Fruit fly (Drosophila melanogaster) whole organism, embryonic: ENCODE results near the gene drongo.

Source experiments
- Asciz ChIP-seq: fragments of 200-800 bp; sonication (Bioruptor generic); optimal IDR thresholded peaks from 2 replicates; lab custom pipeline; 2017; ENCODE audit warnings: missing biosample characterization, mild to moderate bottlenecking, missing genetic modification characterization, missing genetic modification reagents
- Atf3 ChIP-seq: fragments of 200-800 bp; sonication (Bioruptor generic); optimal IDR thresholded peaks from 3 replicates; lab custom pipeline; 2016; ENCODE audit warnings: missing biosample characterization, missing genetic modification characterization
- BEAF-32 ChIP-seq: fragments of 200-800 bp; sonication (Bioruptor generic); optimal IDR thresholded peaks from 3 replicates; lab custom pipeline; 2017; ENCODE audit warnings: missing biosample characterization, missing genetic modification characterization, mild to moderate bottlenecking, moderate library complexity, missing genetic modification reagents
- Bdp1 ChIP-seq: fragments of 200-800 bp; sonication (Bioruptor generic); optimal IDR thresholded peaks from 3 replicates; lab custom pipeline; 2016; ENCODE audit warnings: missing biosample characterization, missing genetic modification characterization
- CG10147 ChIP-seq: fragments of 200-800 bp; sonication (Bioruptor generic); optimal IDR thresholded peaks from 2 replicates; lab custom pipeline; 2019; ENCODE audit warnings: missing biosample characterization, mild to moderate bottlenecking, missing genetic modification characterization, moderate library complexity
- CG10366 ChIP-seq: fragments of 200-800 bp; sonication (Bioruptor generic); IDR thresholded peaks from 2 replicates; pipeline ENCODE4 v1.3.6; 2022; ENCODE audit warnings: missing biosample characterization, missing genetic modification characterization
- CG10543 ChIP-seq: fragments of 200-800 bp; sonication (Bioruptor generic); optimal IDR thresholded peaks from 3 replicates; lab custom pipeline; 2017; ENCODE audit warnings: missing biosample characterization, mild to moderate bottlenecking, missing genetic modification characterization, moderate library complexity
- CG10565 ChIP-seq: fragments of 200-800 bp; sonication (Bioruptor generic); optimal IDR thresholded peaks from 3 replicates; lab custom pipeline; 2016; ENCODE audit warnings: missing biosample characterization, mild to moderate bottlenecking, missing genetic modification characterization
- CG11085 ChIP-seq: fragments of 200-800 bp; sonication (Bioruptor generic); IDR thresholded peaks from 2 replicates; pipeline ENCODE4 v1.3.6; 2022; ENCODE audit warnings: missing biosample characterization, missing genetic modification characterization
- CG11093 ChIP-seq: fragments of 200-800 bp; sonication (Bioruptor generic); IDR thresholded peaks from 3 replicates; pipeline ENCODE4 v1.3.6; 2022; ENCODE audit warnings: missing biosample characterization, missing genetic modification characterization
- CG11504 ChIP-seq: fragments of 200-800 bp; sonication (Bioruptor generic); optimal IDR thresholded peaks from 3 replicates; lab custom pipeline; 2019; ENCODE audit warnings: missing biosample characterization, mild to moderate bottlenecking, missing genetic modification characterization, moderate library complexity
- CG12104 ChIP-seq: fragments of 200-800 bp; sonication (Bioruptor generic); optimal IDR thresholded peaks from 3 replicates; lab custom pipeline; 2016; ENCODE audit warnings: missing biosample characterization, missing genetic modification characterization
- CG15479 ChIP-seq: fragments of 200-800 bp; sonication (Bioruptor generic); optimal IDR thresholded peaks from 3 replicates; lab custom pipeline; 2019; ENCODE audit warnings: missing biosample characterization, mild to moderate bottlenecking, missing genetic modification characterization, moderate library complexity
- CG1603 ChIP-seq: fragments of 200-800 bp; sonication (Bioruptor generic); optimal IDR thresholded peaks from 2 replicates; lab custom pipeline; 2019; ENCODE audit warnings: missing biosample characterization, mild to moderate bottlenecking, missing genetic modification characterization, moderate library complexity
- CG17385 ChIP-seq: fragments of 200-800 bp; sonication (Bioruptor generic); optimal IDR thresholded peaks from 3 replicates; lab custom pipeline; 2018; ENCODE audit warnings: missing biosample characterization, mild to moderate bottlenecking, missing genetic modification characterization
- CG17612 ChIP-seq: fragments of 200-800 bp; sonication (Bioruptor generic); IDR thresholded peaks from 2 replicates; pipeline ENCODE4 v1.3.6; 2022; ENCODE audit warnings: missing biosample characterization, missing genetic modification characterization
- CG2678 ChIP-seq: fragments of 200-800 bp; sonication (Bioruptor generic); optimal IDR thresholded peaks from 3 replicates; lab custom pipeline; 2019; ENCODE audit warnings: missing biosample characterization, mild to moderate bottlenecking, missing genetic modification characterization, moderate library complexity
- CG30020 ChIP-seq: fragments of 200-800 bp; optimal IDR thresholded peaks from 2 replicates; lab custom pipeline; 2019; ENCODE audit warnings: missing biosample characterization, mild to moderate bottlenecking, missing genetic modification characterization, moderate library complexity
- CG31441 ChIP-seq: fragments of 200-800 bp; sonication (Bioruptor generic); IDR thresholded peaks from 2 replicates; pipeline ENCODE4 v1.3.6; 2022; ENCODE audit warnings: missing biosample characterization, missing genetic modification characterization
- CG34422 ChIP-seq: fragments of 200-800 bp; sonication (Bioruptor generic); IDR thresholded peaks from 3 replicates; pipeline ENCODE4 v1.3.6; 2022; ENCODE audit warnings: missing biosample characterization, missing genetic modification characterization
- CG4707 ChIP-seq: fragments of 200-800 bp; sonication (Bioruptor generic); optimal IDR thresholded peaks from 2 replicates; lab custom pipeline; 2018; ENCODE audit warnings: missing biosample characterization, mild to moderate bottlenecking, missing genetic modification characterization, moderate library complexity
- CG6654 ChIP-seq: fragments of 200-800 bp; sonication (Bioruptor generic); optimal IDR thresholded peaks from 2 replicates; lab custom pipeline; 2017; ENCODE audit warnings: missing biosample characterization, mild to moderate bottlenecking, missing genetic modification characterization
- CG7963 ChIP-seq: fragments of 200-800 bp; sonication (Bioruptor generic); IDR thresholded peaks from 3 replicates; pipeline ENCODE4 v1.3.6; 2022; ENCODE audit warnings: missing biosample characterization, missing genetic modification characterization; ENCODE audit not compliant: partially characterized antibody
- CG8765 ChIP-seq: fragments of 200-800 bp; sonication (Bioruptor generic); IDR thresholded peaks from 2 replicates; pipeline ENCODE4 v1.3.6; 2022; ENCODE audit warnings: missing biosample characterization, missing genetic modification characterization
- D ChIP-seq, 2 experiments: fragments of 200-800 bp in 1 of 2; fragments of >200 bp in 1 of 2; sonication (Bioruptor generic) in 1 of 2; optimal IDR thresholded peaks; 2 replicates in 1 of 2; 3 replicates in 1 of 2; lab custom pipeline; 2017; ENCODE audit warnings: mild to moderate bottlenecking in 1 of 2, missing biosample characterization in 1 of 2, missing genetic modification characterization in 1 of 2, missing genetic modification reagents in 1 of 2
- D19B ChIP-seq: fragments of 200-800 bp; sonication (Bioruptor generic); optimal IDR thresholded peaks from 2 replicates; lab custom pipeline; 2017; ENCODE audit warnings: missing biosample characterization, mild to moderate bottlenecking, missing genetic modification characterization
- HmgD ChIP-seq: fragments of 200-800 bp; sonication (Bioruptor generic); optimal IDR thresholded peaks from 3 replicates; lab custom pipeline; 2016; ENCODE audit warnings: missing biosample characterization, missing genetic modification characterization
- Hr39 ChIP-seq: fragments of >200 bp; optimal IDR thresholded peaks from 2 replicates; lab custom pipeline; 2017
- Lpt ChIP-seq: fragments of >200 bp; optimal IDR thresholded peaks from 2 replicates; lab custom pipeline; 2018; ENCODE audit warnings: missing biosample characterization, missing genetic modification characterization
- MESR4 ChIP-seq: fragments of 200-800 bp; sonication (Bioruptor generic); optimal IDR thresholded peaks from 2 replicates; lab custom pipeline; 2018; ENCODE audit warnings: missing biosample characterization, mild to moderate bottlenecking, missing genetic modification characterization, moderate library complexity
- Side ChIP-seq: fragments of 200-800 bp; sonication (Bioruptor generic); optimal IDR thresholded peaks from 2 replicates; lab custom pipeline; 2016; ENCODE audit warnings: missing biosample characterization, missing genetic modification characterization
- Sox100B ChIP-seq: fragments of 200-800 bp; sonication (Bioruptor generic); optimal IDR thresholded peaks from 3 replicates; lab custom pipeline; 2018; ENCODE audit warnings: missing biosample characterization, mild to moderate bottlenecking, missing genetic modification characterization
- al ChIP-seq: fragments of 200-800 bp; sonication (Bioruptor generic); IDR thresholded peaks from 2 replicates; pipeline ENCODE4 v1.3.6; 2022; ENCODE audit warnings: missing biosample characterization, missing genetic modification characterization
- btn ChIP-seq: fragments of 200-800 bp; sonication (Bioruptor generic); optimal IDR thresholded peaks from 2 replicates; lab custom pipeline; 2016; ENCODE audit warnings: missing biosample characterization, missing genetic modification characterization
- cad ChIP-seq: fragments of >200 bp; optimal IDR thresholded peaks from 2 replicates; lab custom pipeline; 2017; ENCODE audit warnings: missing biosample characterization, missing genetic modification characterization
- chm ChIP-seq: fragments of 200-800 bp; sonication (Bioruptor generic); IDR thresholded peaks from 2 replicates; pipeline ENCODE4 v1.3.6; 2022; ENCODE audit warnings: missing biosample characterization, missing genetic modification characterization
- croc ChIP-seq: fragments of 200-800 bp; sonication (Bioruptor generic); conservative IDR thresholded peaks from 3 replicates; pipeline ENCODE4 v1.3.6; 2022; ENCODE audit warnings: missing biosample characterization, missing genetic modification characterization
- fd64A ChIP-seq: fragments of 200-800 bp; sonication (Bioruptor generic); optimal IDR thresholded peaks from 3 replicates; lab custom pipeline; 2018; ENCODE audit warnings: missing biosample characterization, mild to moderate bottlenecking, missing genetic modification characterization
- fru ChIP-seq: fragments of >200 bp; optimal IDR thresholded peaks from 2 replicates; lab custom pipeline; 2017
- gfzf ChIP-seq: fragments of 200-800 bp; sonication (Bioruptor generic); optimal IDR thresholded peaks from 2 replicates; lab custom pipeline; 2016; ENCODE audit warnings: missing biosample characterization, mild to moderate bottlenecking, missing genetic modification characterization, moderate library complexity
- inv ChIP-seq: fragments of 200-800 bp; sonication (Bioruptor generic); IDR thresholded peaks from 2 replicates; pipeline ENCODE4 v1.3.6; 2022; ENCODE audit warnings: missing biosample characterization, missing genetic modification characterization; ENCODE audit not compliant: partially characterized antibody
- knrl ChIP-seq: fragments of 200-800 bp; sonication (Bioruptor generic); IDR thresholded peaks from 3 replicates; pipeline ENCODE4 v1.3.6; 2022; ENCODE audit warnings: missing biosample characterization, missing genetic modification characterization; ENCODE audit not compliant: partially characterized antibody
- lab ChIP-seq: fragments of 200-800 bp; sonication (Bioruptor generic); optimal IDR thresholded peaks from 3 replicates; lab custom pipeline; 2017; ENCODE audit warnings: missing biosample characterization, missing genetic modification characterization, mild to moderate bottlenecking, moderate library complexity, missing genetic modification reagents
- lilli ChIP-seq: fragments of 200-800 bp; sonication (Bioruptor generic); optimal IDR thresholded peaks from 3 replicates; lab custom pipeline; 2016; ENCODE audit warnings: missing biosample characterization, missing genetic modification characterization
- nmo ChIP-seq: fragments of 200-800 bp; sonication (Bioruptor generic); optimal IDR thresholded peaks from 2 replicates; lab custom pipeline; 2018; ENCODE audit warnings: missing biosample characterization, mild to moderate bottlenecking, missing genetic modification characterization, moderate library complexity
- scrt ChIP-seq: fragments of 200-800 bp; sonication (Bioruptor generic); optimal IDR thresholded peaks from 2 replicates; lab custom pipeline; 2018; ENCODE audit warnings: missing biosample characterization, mild to moderate bottlenecking, missing genetic modification characterization, moderate library complexity
- sens ChIP-seq: fragments of 200-800 bp; sonication (Bioruptor generic); peaks from one replicate; lab custom pipeline; 2016; ENCODE audit warnings: missing biosample characterization, missing genetic modification characterization
- ssp ChIP-seq: fragments of 200-800 bp; sonication (Bioruptor generic); IDR thresholded peaks from 2 replicates; pipeline ENCODE4 v1.3.6; 2022; ENCODE audit warnings: missing biosample characterization, missing genetic modification characterization
- stc ChIP-seq: fragments of 200-800 bp; sonication (Bioruptor generic); IDR thresholded peaks from 2 replicates; pipeline ENCODE4 v1.3.6; 2022; ENCODE audit warnings: missing biosample characterization, missing genetic modification characterization
- toy ChIP-seq: fragments of 200-800 bp; sonication (Bioruptor generic); IDR thresholded peaks from 2 replicates; pipeline ENCODE4 v1.3.6; 2022; ENCODE audit warnings: missing biosample characterization, missing genetic modification characterization

The drongo gene

DNA sequence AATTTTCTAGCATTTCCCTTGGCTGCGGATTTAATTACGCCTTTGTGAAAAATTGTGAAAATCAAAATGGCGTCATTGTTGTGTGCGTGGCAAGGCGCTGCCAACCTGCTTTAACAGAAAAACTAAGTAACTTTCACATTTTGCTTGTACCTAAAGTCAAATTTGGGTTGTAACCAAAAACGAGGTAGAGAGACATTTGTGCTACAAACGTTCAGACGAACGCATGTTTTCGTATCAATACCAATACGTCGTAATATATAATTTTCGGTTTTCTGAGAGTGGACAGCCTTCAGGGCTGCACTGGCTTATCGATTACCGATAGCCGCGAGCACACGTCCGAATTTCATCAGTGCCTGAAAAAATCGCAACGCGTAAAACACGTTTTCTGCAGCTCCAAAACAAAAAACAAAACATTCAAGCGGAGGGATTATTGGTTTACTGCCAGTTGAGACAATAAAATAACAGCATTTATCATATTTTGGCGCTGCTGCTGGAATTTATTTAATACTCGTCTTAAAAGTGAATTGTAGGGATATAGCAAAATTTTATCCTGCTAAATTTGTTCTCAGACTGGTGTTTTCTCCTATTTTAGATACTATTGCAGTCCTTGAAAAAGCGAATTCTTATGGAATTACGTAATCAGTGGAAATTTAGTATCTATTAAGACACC, 20.0 kb upstream of the drongo start (continued):
- TF ChIP-seq CG8765 (GFP tag; lab: Robert Waterston, UW) = peak; percentile 51; the same call in 1 of the 2 replicates
- peak; percentile 57 for TF ChIP-seq Atf3 (GFP tag; lab: Kevin White, UChicago)
- peak; percentile 72 for TF ChIP-seq CG10366
- no peak for TF ChIP-seq CG4707 (GFP tag; lab: Kevin White, UChicago)
- TF ChIP-seq Bdp1 (GFP tag; lab: Kevin White, UChicago) = peak; percentile 62
- TF ChIP-seq CG10147 (GFP tag; lab: Kevin White, UChicago) = no peak
- TF ChIP-seq stc (GFP tag; lab: Robert Waterston, UW) = peak; percentile 68
- TF ChIP-seq CG6654 = peak; percentile 21
- no peak for TF ChIP-seq CG17612 (GFP tag; lab: Robert Waterston, UW)
- peak; percentile 79 for TF ChIP-seq chm (GFP tag; lab: Robert Waterston, UW)
- no peak for TF ChIP-seq Lpt (GFP tag; lab: Kevin White, UChicago)
- no peak for TF ChIP-seq D (optimal IDR thresholded peaks at IDR 0.05; lab: Kevin White, UChicago)
- TF ChIP-seq D (GFP tag; optimal IDR thresholded peaks at IDR 0.05; lab: Kevin White, UChicago) = peak; percentile 41
- TF ChIP-seq toy (GFP tag; lab: Robert Waterston, UW) = no peak
- TF ChIP-seq Hr39 (lab: Kevin White, UChicago) = no peak
- TF ChIP-seq CG34422 (GFP tag; lab: Robert Waterston, UW) = no peak; the same call in 2 of the 3 replicates
- no peak; the same call in 1 of the 2 replicates for TF ChIP-seq ssp (GFP tag; lab: Robert Waterston, UW)
- TF ChIP-seq HmgD (GFP tag; lab: Kevin White, UChicago) = peak; percentile 44
- peak; percentile 71 for TF ChIP-seq CG2678 (tag; lab: Kevin White, UChicago)
- peak; percentile 93 for TF ChIP-seq sens
- peak; percentile 68 for TF ChIP-seq nmo (GFP tag; lab: Kevin White, UChicago)
- peak; percentile 62 for TF ChIP-seq CG11504 (tag; lab: Kevin White, UChicago)
- TF ChIP-seq croc (GFP tag; lab: Robert Waterston, UW) = no peak
- TF ChIP-seq MESR4 = peak; percentile 50
- peak; percentile 85 for TF ChIP-seq lilli (GFP tag; lab: Kevin White, UChicago)
- no peak for TF ChIP-seq fru (lab: Kevin White, UChicago)
- TF ChIP-seq CG12104 (GFP tag; lab: Kevin White, UChicago) = peak; percentile 29
- TF ChIP-seq D19B (GFP tag; lab: Kevin White, UChicago) = peak; percentile 32
- peak; percentile 57 for TF ChIP-seq CG10543
- no peak for TF ChIP-seq CG15479
- no peak for TF ChIP-seq fd64A (GFP tag; lab: Kevin White, UChicago)
- no peak; the same call in 2 of the 3 replicates for TF ChIP-seq CG7963 (GFP tag; lab: Robert Waterston, UW)
- TF ChIP-seq CG11093 (GFP tag; lab: Robert Waterston, UW) = no peak
- TF ChIP-seq Side = peak; percentile 80
- TF ChIP-seq Asciz (GFP tag; lab: Kevin White, UChicago) = no peak
- no peak for TF ChIP-seq scrt (GFP tag; lab: Kevin White, UChicago)
- TF ChIP-seq cad (GFP tag; lab: Kevin White, UChicago) = no peak
- TF ChIP-seq gfzf (GFP tag; lab: Kevin White, UChicago) = no peak
- TF ChIP-seq Sox100B (GFP tag; lab: Kevin White, UChicago) = no peak
- TF ChIP-seq btn = peak; percentile 72
- peak; percentile 64 for TF ChIP-seq al (GFP tag; lab: Robert Waterston, UW)
- no peak for TF ChIP-seq CG10565
- peak; percentile 71 for TF ChIP-seq lab
- TF ChIP-seq BEAF-32 (GFP tag; lab: Kevin White, UChicago) = peak; percentile 43
- peak; percentile 47 for TF ChIP-seq CG31441 (GFP tag; lab: Robert Waterston, UW)
- TF ChIP-seq knrl (GFP tag; lab: Robert Waterston, UW) = peak; percentile 52; the same call in 2 of the 3 replicates
- TF ChIP-seq inv (GFP tag; lab: Robert Waterston, UW) = no peak
- peak; percentile 29 for TF ChIP-seq CG17385 (GFP tag; lab: Kevin White, UChicago)
- no peak for TF ChIP-seq CG30020 (tag; lab: Kevin White, UChicago)
- peak; percentile 77 for TF ChIP-seq CG1603
- peak; percentile 38; the same call in 1 of the 2 replicates for TF ChIP-seq CG11085 (GFP tag; lab: Robert Waterston, UW)
